Worm (Caenorhabditis elegans): ENCODE measurements around the gene ergi-2.

ce11 chrX:15006847-15007358, at the start of gene ergi-2:
- no peak for TF ChIP-seq him-1 (tag; optimal IDR thresholded peaks at IDR 0.05)
- TF ChIP-seq dao-5 (tag; optimal IDR thresholded peaks at IDR 0.05): no peak
- no peak for TF ChIP-seq W03F9.2 (tag; optimal IDR thresholded peaks at IDR 0.05)

All from whole organism, L4/young adult.